Fruit fly (Drosophila melanogaster) whole organism, embryonic: Measurements from ENCODE around the gene CG4577.

ENCODE experiments used
- ATbp ChIP-seq: fragments of 200-800 bp; sonication (Bioruptor generic); optimal IDR thresholded peaks from 2 replicates; lab custom pipeline; 2017; ENCODE audit warnings: missing biosample characterization, mild to moderate bottlenecking, missing genetic modification characterization, missing genetic modification reagents
- CG10462 ChIP-seq: fragments of 200-800 bp; sonication (Bioruptor generic); optimal IDR thresholded peaks from 2 replicates; lab custom pipeline; 2016; ENCODE audit warnings: missing biosample characterization, missing genetic modification characterization
- CG11093 ChIP-seq: fragments of 200-800 bp; sonication (Bioruptor generic); IDR thresholded peaks from 3 replicates; pipeline ENCODE4 v1.3.6; 2022; ENCODE audit warnings: missing biosample characterization, missing genetic modification characterization
- CG12219 ChIP-seq: fragments of 200-800 bp; sonication (Bioruptor generic); optimal IDR thresholded peaks from 3 replicates; lab custom pipeline; 2018; ENCODE audit warnings: missing biosample characterization, mild to moderate bottlenecking, missing genetic modification characterization
- CG13624 ChIP-seq: fragments of 200-800 bp; sonication (Bioruptor generic); optimal IDR thresholded peaks from 2 replicates; lab custom pipeline; 2016; ENCODE audit warnings: missing biosample characterization, missing genetic modification characterization
- CG14441 ChIP-seq: fragments of 200-800 bp; sonication (Bioruptor generic); IDR thresholded peaks from 2 replicates; pipeline ENCODE4 v1.3.6; 2022; ENCODE audit warnings: missing biosample characterization, missing genetic modification characterization
- CG14710 ChIP-seq: fragments of 200-800 bp; sonication (Bioruptor generic); optimal IDR thresholded peaks from 3 replicates; lab custom pipeline; 2019; ENCODE audit warnings: missing biosample characterization, mild to moderate bottlenecking, missing genetic modification characterization, moderate library complexity
- CG15269 ChIP-seq: fragments of 200-800 bp; sonication (Bioruptor generic); optimal IDR thresholded peaks from 2 replicates; lab custom pipeline; 2018; ENCODE audit warnings: missing biosample characterization, mild to moderate bottlenecking, missing genetic modification characterization, moderate library complexity
- CG2199 ChIP-seq: fragments of 200-800 bp; sonication (Bioruptor generic); IDR thresholded peaks from 3 replicates; pipeline ENCODE4 v1.3.6; 2022; ENCODE audit warnings: missing biosample characterization, missing genetic modification characterization
- CG31441 ChIP-seq: fragments of 200-800 bp; sonication (Bioruptor generic); IDR thresholded peaks from 2 replicates; pipeline ENCODE4 v1.3.6; 2022; ENCODE audit warnings: missing biosample characterization, missing genetic modification characterization
- CG32532 ChIP-seq: fragments of 200-800 bp; sonication (Bioruptor generic); IDR thresholded peaks from 2 replicates; pipeline ENCODE4 v1.3.6; 2022; ENCODE audit warnings: missing biosample characterization, missing genetic modification characterization
- CG34224 ChIP-seq: fragments of 200-800 bp; sonication (Bioruptor generic); IDR thresholded peaks from 3 replicates; pipeline ENCODE4 v1.3.6; 2022; ENCODE audit warnings: missing biosample characterization, missing genetic modification characterization; ENCODE audit not compliant: partially characterized antibody
- CG3995 ChIP-seq: fragments of 200-800 bp; sonication (Bioruptor generic); optimal IDR thresholded peaks from 3 replicates; lab custom pipeline; 2016; ENCODE audit warnings: missing biosample characterization, missing genetic modification characterization
- CG4360 ChIP-seq: fragments of 200-800 bp; sonication (Bioruptor generic); IDR thresholded peaks from 2 replicates; pipeline ENCODE4 v1.3.6; 2022; ENCODE audit warnings: missing biosample characterization, missing genetic modification characterization
- CG43689 ChIP-seq: fragments of 200-800 bp; sonication (Bioruptor generic); IDR thresholded peaks from 2 replicates; pipeline ENCODE4 v1.3.6; 2022; ENCODE audit warnings: missing biosample characterization, missing genetic modification characterization
- CoRest ChIP-seq: fragments of 200-800 bp; sonication (Bioruptor generic); optimal IDR thresholded peaks from 3 replicates; lab custom pipeline; 2018; ENCODE audit warnings: missing biosample characterization, mild to moderate bottlenecking, missing genetic modification characterization, moderate library complexity
- D19A ChIP-seq: fragments of 200-800 bp; optimal IDR thresholded peaks from 3 replicates; lab custom pipeline; 2019; ENCODE audit warnings: missing biosample characterization, mild to moderate bottlenecking, missing genetic modification characterization, moderate library complexity
- Dfd ChIP-seq, 2 experiments: fragments of >200 bp; optimal IDR thresholded peaks; 2 replicates each; lab custom pipeline; 2017; ENCODE audit warnings: missing biosample characterization in 2 of 2, missing genetic modification characterization in 2 of 2
- Fer3 ChIP-seq: fragments of 200-800 bp; sonication (Bioruptor generic); optimal IDR thresholded peaks from 2 replicates; lab custom pipeline; 2018; ENCODE audit warnings: missing biosample characterization, mild to moderate bottlenecking, missing genetic modification characterization, moderate library complexity
- GATAe ChIP-seq: fragments of 200-800 bp; sonication (Bioruptor generic); conservative IDR thresholded peaks from 2 replicates; pipeline ENCODE4 v1.3.6; 2022; ENCODE audit warnings: missing biosample characterization, missing genetic modification characterization
- HHEX ChIP-seq: fragments of 200-800 bp; sonication (Bioruptor generic); optimal IDR thresholded peaks from 3 replicates; lab custom pipeline; 2017; ENCODE audit warnings: missing biosample characterization, mild to moderate bottlenecking, missing genetic modification characterization, missing genetic modification reagents
- HLH4C ChIP-seq: fragments of 200-800 bp; sonication (Bioruptor generic); IDR thresholded peaks from 3 replicates; pipeline ENCODE4 v1.3.6; 2022; ENCODE audit warnings: missing biosample characterization, missing genetic modification characterization; ENCODE audit not compliant: partially characterized antibody
- Hr51 ChIP-seq, 2 experiments: fragments of 200-800 bp; sonication (Bioruptor generic); optimal IDR thresholded peaks; 2 replicates in 1 of 2; 3 replicates in 1 of 2; lab custom pipeline; 2016 to 2018; ENCODE audit warnings: missing biosample characterization in 2 of 2, missing genetic modification characterization in 2 of 2, mild to moderate bottlenecking in 1 of 2, moderate library complexity in 1 of 2
- Mad ChIP-seq: fragments of 200-800 bp; sonication (Bioruptor generic); optimal IDR thresholded peaks from 2 replicates; lab custom pipeline; 2016; ENCODE audit warnings: missing biosample characterization, missing genetic modification characterization
- Nf-YB ChIP-seq: fragments of 200-800 bp; sonication (Bioruptor generic); optimal IDR thresholded peaks from 3 replicates; lab custom pipeline; 2019; ENCODE audit warnings: missing biosample characterization, mild to moderate bottlenecking, missing genetic modification characterization, moderate library complexity
- Taf1 ChIP-seq: fragments of 200-800 bp; sonication (Bioruptor generic); IDR thresholded peaks from 2 replicates; pipeline ENCODE4 v1.3.6; 2022; ENCODE audit warnings: missing biosample characterization, missing genetic modification characterization
- ac ChIP-seq: fragments of 200-800 bp; sonication (Bioruptor generic); optimal IDR thresholded peaks from 3 replicates; lab custom pipeline; 2017; ENCODE audit warnings: missing biosample characterization, mild to moderate bottlenecking, missing genetic modification characterization
- ash1 ChIP-seq: fragments of 200-800 bp; sonication (Bioruptor generic); optimal IDR thresholded peaks from 2 replicates; lab custom pipeline; 2018; ENCODE audit warnings: missing biosample characterization, mild to moderate bottlenecking, missing genetic modification characterization
- bowl ChIP-seq: fragments of 200-800 bp; sonication (Bioruptor generic); IDR thresholded peaks from 2 replicates; pipeline ENCODE4 v1.3.6; 2022; ENCODE audit warnings: missing biosample characterization, missing genetic modification characterization
- chn ChIP-seq: fragments of 200-800 bp; sonication (Bioruptor generic); optimal IDR thresholded peaks from 2 replicates; lab custom pipeline; 2016; ENCODE audit warnings: missing biosample characterization, missing genetic modification characterization
- corto ChIP-seq: fragments of 200-800 bp; sonication (Bioruptor generic); optimal IDR thresholded peaks from 2 replicates; lab custom pipeline; 2016; ENCODE audit warnings: missing biosample characterization, mild to moderate bottlenecking, missing genetic modification characterization, moderate library complexity
- croc ChIP-seq: fragments of 200-800 bp; sonication (Bioruptor generic); conservative IDR thresholded peaks from 3 replicates; pipeline ENCODE4 v1.3.6; 2022; ENCODE audit warnings: missing biosample characterization, missing genetic modification characterization
- dimm ChIP-seq: fragments of 200-800 bp; sonication (Bioruptor generic); IDR thresholded peaks from 2 replicates; pipeline ENCODE4 v1.3.6; 2022; ENCODE audit warnings: missing biosample characterization, missing genetic modification characterization
- dmrt11E ChIP-seq: fragments of 200-800 bp; sonication (Bioruptor generic); optimal IDR thresholded peaks from 3 replicates; lab custom pipeline; 2018; ENCODE audit warnings: missing biosample characterization, mild to moderate bottlenecking, missing genetic modification characterization, moderate library complexity
- fu2 ChIP-seq: fragments of 200-800 bp; sonication (Bioruptor generic); optimal IDR thresholded peaks from 2 replicates; lab custom pipeline; 2016; ENCODE audit warnings: missing biosample characterization, missing genetic modification characterization
- gcm ChIP-seq: fragments of 200-800 bp; sonication (Bioruptor generic); optimal IDR thresholded peaks from 2 replicates; lab custom pipeline; 2019; ENCODE audit warnings: missing biosample characterization, mild to moderate bottlenecking, missing genetic modification characterization, moderate library complexity
- gro ChIP-seq: fragments of 200-800 bp; sonication (Bioruptor generic); optimal IDR thresholded peaks from 2 replicates; lab custom pipeline; 2016; ENCODE audit warnings: missing biosample characterization, missing genetic modification characterization
- ham ChIP-seq: fragments of 200-800 bp; sonication (Bioruptor generic); IDR thresholded peaks from 2 replicates; pipeline ENCODE4 v1.3.6; 2022; ENCODE audit warnings: missing biosample characterization, missing genetic modification characterization
- hbn ChIP-seq: fragments of 200-800 bp; sonication (Bioruptor generic); IDR thresholded peaks from 2 replicates; pipeline ENCODE4 v1.3.6; 2022; ENCODE audit warnings: missing biosample characterization, missing genetic modification characterization; ENCODE audit not compliant: partially characterized antibody
- knrl ChIP-seq: fragments of 200-800 bp; sonication (Bioruptor generic); IDR thresholded peaks from 3 replicates; pipeline ENCODE4 v1.3.6; 2022; ENCODE audit warnings: missing biosample characterization, missing genetic modification characterization; ENCODE audit not compliant: partially characterized antibody
- otp ChIP-seq: fragments of 200-800 bp; sonication (Bioruptor generic); IDR thresholded peaks from 3 replicates; pipeline ENCODE4, ENCODE4 v1.3.6; 2022; ENCODE audit warnings: missing biosample characterization, missing genetic modification characterization
- peb ChIP-seq: fragments of 200-800 bp; sonication (Bioruptor generic); IDR thresholded peaks from 2 replicates; pipeline ENCODE4 v1.3.6; 2022; ENCODE audit warnings: missing biosample characterization, missing genetic modification characterization
- ro ChIP-seq: fragments of 200-800 bp; sonication (Bioruptor generic); IDR thresholded peaks from 2 replicates; pipeline ENCODE4 v1.3.6; 2022; ENCODE audit warnings: missing biosample characterization, missing genetic modification characterization
- run ChIP-seq: fragments of 200-800 bp; sonication (Bioruptor generic); optimal IDR thresholded peaks from 3 replicates; lab custom pipeline; 2018; ENCODE audit warnings: missing biosample characterization, mild to moderate bottlenecking, missing genetic modification characterization
- sima ChIP-seq: fragments of 200-800 bp; sonication (Bioruptor generic); optimal IDR thresholded peaks from 2 replicates; lab custom pipeline; 2016; ENCODE audit warnings: missing biosample characterization, missing genetic modification characterization
- sisA ChIP-seq: fragments of 200-800 bp; sonication (Bioruptor generic); IDR thresholded peaks from 2 replicates; pipeline ENCODE4 v1.3.6; 2022; ENCODE audit warnings: missing biosample characterization, missing genetic modification characterization
- unpg ChIP-seq: fragments of 200-800 bp; sonication (Bioruptor generic); optimal IDR thresholded peaks from 3 replicates; lab custom pipeline; 2018; ENCODE audit warnings: missing biosample characterization, mild to moderate bottlenecking, missing genetic modification characterization, moderate library complexity
- z ChIP-seq: fragments of 200-800 bp; sonication (Bioruptor generic); IDR thresholded peaks from 3 replicates; pipeline ENCODE4 v1.3.6; 2022; ENCODE audit warnings: missing biosample characterization, missing genetic modification characterization

Gene CG4577

dm6 chr2L:1128932-1129887 lies 5.3 kb upstream of the CG4577 start, which contains the start of the genes Pino and TBC1D23 (continued):
- TF ChIP-seq hbn (GFP tag; lab: Robert Waterston, UW) (peak; percentile 48), z (GFP tag; lab: Robert Waterston, UW) (no peak), D19A (tag; lab: Kevin White, UChicago) (peak; percentile 56), CoRest (tag; lab: Kevin White, UChicago) (peak; percentile 88), Fer3 (tag; lab: Kevin White, UChicago) (peak; percentile 59), CG14441 (GFP tag; lab: Robert Waterston, UW) (peak; percentile 79), corto (GFP tag; lab: Kevin White, UChicago) (peak; percentile 32), gcm (GFP tag; lab: Kevin White, UChicago) (peak; percentile 37), Hr51 (GFP tag; optimal IDR thresholded peaks at IDR 0.05; lab: Kevin White, UChicago) (peak; percentile 54 to 75), unpg (GFP tag; lab: Kevin White, UChicago) (peak; percentile 59), sisA (peak; percentile 59), ash1 (GFP tag; lab: Kevin White, UChicago) (no peak), peb (GFP tag; lab: Robert Waterston, UW) (no peak), CG12219 (GFP tag; lab: Kevin White, UChicago) (no peak), CG32532 (GFP tag; lab: Robert Waterston, UW) (peak; percentile 81), otp (GFP tag; lab: Robert Waterston, UW) (no peak), ac (no peak), dmrt11E (tag; lab: Kevin White, UChicago) (peak; percentile 74), CG11093 (GFP tag; lab: Robert Waterston, UW) (no peak), CG10462 (peak; percentile 53), CG15269 (peak; percentile 79), ATbp (no peak), Nf-YB (GFP tag; lab: Kevin White, UChicago) (peak; percentile 41), CG3995 (GFP tag; lab: Kevin White, UChicago) (peak; percentile 31), CG31441 (GFP tag; lab: Robert Waterston, UW) (peak; percentile 84), gro (GFP tag; lab: Kevin White, UChicago) (no peak), dimm (0 out of 2 replicates have a peak, but pooled peaks have one; percentile 12), fu2 (GFP tag; lab: Kevin White, UChicago) (peak; percentile 9), CG4360 (GFP tag; lab: Robert Waterston, UW) (no peak), sima (GFP tag; lab: Kevin White, UChicago) (no peak), croc (GFP tag; lab: Robert Waterston, UW) (peak; percentile 60), CG13624 (GFP tag; lab: Kevin White, UChicago) (peak; percentile 51), chn (GFP tag; lab: Kevin White, UChicago) (peak; percentile 50), knrl (GFP tag; lab: Robert Waterston, UW) (peak; percentile 84), Taf1 (GFP tag; lab: Robert Waterston, UW) (0 out of 2 replicates have a peak, but pooled peaks have one; percentile 42), ro (GFP tag; lab: Robert Waterston, UW) (peak; percentile 35), bowl (GFP tag; lab: Robert Waterston, UW) (no peak), ham (GFP tag; lab: Robert Waterston, UW) (no peak), CG43689 (no peak), run (no peak), HLH4C (peak; percentile 41; the same call in 1 of the 3 replicates), GATAe (GFP tag; lab: Robert Waterston, UW) (0 out of 2 replicates have a peak, but pooled peaks have one; percentile 18), Dfd (GFP tag; optimal IDR thresholded peaks at IDR 0.05; lab: Kevin White, UChicago) (no peak), CG2199 (GFP tag; lab: Robert Waterston, UW) (no peak), Mad (GFP tag; lab: Kevin White, UChicago) (peak; percentile 31), CG14710 (peak; percentile 76), HHEX (GFP tag; lab: Kevin White, UChicago) (peak; percentile 46), CG34224 (GFP tag; lab: Robert Waterston, UW) (peak; percentile 52; the same call in 1 of the 3 replicates)
